Worm (Caenorhabditis elegans) whole organism, L4 larva: ENCODE results near the gene phb-2.

Experiments used
- F49E8.2 ChIP-seq: sonication (generic microtip); optimal IDR thresholded peaks from 2 replicates; lab custom pipeline; 2016; ENCODE audit warnings: missing compliant biosample characterization, mild to moderate bottlenecking, missing genetic modification characterization, borderline replicate concordance
- dpl-1 ChIP-seq: fragments of 150-350 bp; optimal IDR thresholded peaks from 2 replicates; lab custom pipeline; 2014; ENCODE audit warnings: missing biosample characterization, missing genetic modification reagents, missing genetic modification characterization
- nhr-76 ChIP-seq: fragments of 150-350 bp; optimal IDR thresholded peaks from 2 replicates; lab custom pipeline; 2014; ENCODE audit warnings: missing biosample characterization, missing genetic modification characterization
- saeg-2 ChIP-seq: fragments of 200-800 bp; sonication (Bioruptor generic); IDR thresholded peaks from 2 replicates; pipeline ENCODE4 v1.3.6; 2022; ENCODE audit warnings: missing genetic modification reagents, missing genetic modification characterization, missing compliant biosample characterization
- unc-62 ChIP-seq, 3 experiments: fragments of 150-350 bp in 1 of 3; sonication (generic microtip); optimal IDR thresholded peaks in 2 of 3; peaks in 1 of 3; 1 replicate in 1 of 3; 2 replicates in 2 of 3; lab custom pipeline; 2014 to 2017; ENCODE audit warnings: missing biosample characterization in 3 of 3, missing genetic modification characterization in 3 of 3, missing genetic modification reagents in 3 of 3, missing genotype in 1 of 3
- zag-1 ChIP-seq: fragments of 150-350 bp; optimal IDR thresholded peaks from 2 replicates; lab custom pipeline; 2014; ENCODE audit warnings: missing biosample characterization, missing genetic modification characterization
- ztf-11 ChIP-seq: fragments of 150-350 bp; optimal IDR thresholded peaks from 2 replicates; lab custom pipeline; 2014; ENCODE audit warnings: missing biosample characterization, missing genetic modification characterization

- TF ChIP-seq zag-1 (no peak), ztf-11 (no peak), F49E8.2 (tag; lab: Kevin White, UChicago) (no peak), nhr-76 (tag; lab: Kevin White, UChicago) (no peak), unc-62 (GFP tag; optimal IDR thresholded peaks at IDR 0.05 in 1 of 2; lab: Kevin White, UChicago) (no peak), unc-62 (tag; optimal IDR thresholded peaks at IDR 0.05; lab: Kevin White, UChicago) (no peak), dpl-1 (GFP tag; lab: Kevin White, UChicago) (no peak), saeg-2 (GFP tag; lab: Robert Waterston, UW) (no peak)
These were observed 48.3 kb upstream of the phb-2 start, which contains the start of gene C30B5.17 for ce11 chrII:6202910-6203309.
